Worm (Caenorhabditis elegans) whole organism, L4/young adult: ENCODE results near the gene gldi-5.

ENCODE experiments used
- dao-5 ChIP-seq: sonication (generic microtip); optimal IDR thresholded peaks from 2 replicates; lab custom pipeline; 2016; ENCODE audit warnings: missing genotype, missing genetic modification characterization, moderate library complexity, missing compliant biosample characterization
- him-1 ChIP-seq: sonication (generic microtip); optimal IDR thresholded peaks from 2 replicates; lab custom pipeline; 2016; ENCODE audit warnings: missing genotype, missing genetic modification reagents, missing genetic modification characterization, missing compliant biosample characterization

DNA sequence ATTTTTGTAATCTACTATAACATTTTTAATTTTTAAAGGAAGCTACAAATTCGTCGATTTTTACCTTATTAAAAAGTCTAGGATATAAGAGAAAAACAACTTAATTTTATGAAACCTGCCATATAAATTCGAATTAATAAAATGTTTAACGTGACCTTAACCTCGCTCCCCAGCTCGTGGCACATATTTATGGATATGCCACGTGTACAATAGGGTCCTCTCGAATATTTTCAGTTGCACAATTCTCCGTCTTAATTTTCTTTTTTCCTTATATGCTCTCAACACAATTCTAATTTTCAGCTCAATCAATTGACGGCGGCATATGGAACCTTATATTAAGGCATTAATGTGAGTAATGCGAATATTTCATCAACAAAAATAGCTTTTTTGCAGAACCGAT lies 10.0 kb upstream of the gldi-5 start, which contains the start of gene F34D10.4:
- TF ChIP-seq him-1 (tag; lab: Kevin White, UChicago) (no peak), dao-5 (tag; lab: Kevin White, UChicago) (no peak)
